Fruit fly (Drosophila melanogaster): ENCODE data around the gene CG3708.

The CG3708 gene

dm6 chrX:955873-956272, 26.0 kb upstream of the CG3708 start (continued):
- TF ChIP-seq pzg (GFP tag; optimal IDR thresholded peaks at IDR 0.05) (no peak), ci (GFP tag; IDR thresholded peaks at IDR 0.05) (peak; percentile 78; the same call in 2 of the 3 replicates), CG12391 (tag; optimal IDR thresholded peaks at IDR 0.05) (peak; percentile 46), D (optimal IDR thresholded peaks at IDR 0.05) (no peak), D (GFP tag; optimal IDR thresholded peaks at IDR 0.05) (peak; percentile 43), Deaf1 (tag; optimal IDR thresholded peaks at IDR 0.05) (peak; percentile 15), CG9817 (tag; optimal IDR thresholded peaks at IDR 0.05) (peak; percentile 44), Dbx (GFP tag; IDR thresholded peaks at IDR 0.05) (peak; percentile 45; the same call in 1 of the 3 replicates), CG12769 (tag; optimal IDR thresholded peaks at IDR 0.05) (peak; percentile 81), peb (GFP tag; IDR thresholded peaks at IDR 0.05) (peak; percentile 27; the same call in 1 of the 2 replicates), CG7271 (tag; optimal IDR thresholded peaks at IDR 0.05) (no peak), CG9437 (GFP tag; optimal IDR thresholded peaks at IDR 0.05) (no peak), Abd-B (GFP tag; optimal IDR thresholded peaks at IDR 0.05) (peak; percentile 38), CG18599 (GFP tag; optimal IDR thresholded peaks at IDR 0.05) (peak; percentile 81), MTF-1 (GFP tag; optimal IDR thresholded peaks at IDR 0.05; ENCODE audit: borderline replicate concordance) (peak; percentile 3), CG17186 (GFP tag; optimal IDR thresholded peaks at IDR 0.05) (no peak), CG31365 (tag; optimal IDR thresholded peaks at IDR 0.05) (peak; percentile 15), CG32772 (GFP tag; IDR thresholded peaks at IDR 0.05) (peak; percentile 66), gcm (GFP tag; optimal IDR thresholded peaks at IDR 0.05) (no peak), NC2β (GFP tag; optimal IDR thresholded peaks at IDR 0.05) (no peak), Oli (tag; optimal IDR thresholded peaks at IDR 0.05) (peak; percentile 66), Sry-β (GFP tag; optimal IDR thresholded peaks at IDR 0.05) (no peak), Six4 (GFP tag; optimal IDR thresholded peaks at IDR 0.05) (peak; percentile 39), CG4730 (GFP tag; IDR thresholded peaks at IDR 0.05) (peak; percentile 51; the same call in 1 of the 2 replicates), schlank (tag; optimal IDR thresholded peaks at IDR 0.05) (peak; percentile 11), jing (GFP tag; optimal IDR thresholded peaks at IDR 0.05) (peak; percentile 19), exex (tag; optimal IDR thresholded peaks at IDR 0.05) (no peak), E2f1 (GFP tag; IDR thresholded peaks at IDR 0.05) (peak; percentile 44), corto (GFP tag; optimal IDR thresholded peaks at IDR 0.05) (no peak), ewg (GFP tag; optimal IDR thresholded peaks at IDR 0.05) (peak; percentile 37), Atf3 (GFP tag; optimal IDR thresholded peaks at IDR 0.05) (no peak), pfk (GFP tag; optimal IDR thresholded peaks at IDR 0.05) (no peak), Aef1 (GFP tag; IDR thresholded peaks at IDR 0.05) (peak; percentile 59; the same call in 2 of the 3 replicates), pnt (GFP tag; optimal IDR thresholded peaks at IDR 0.05) (peak; percentile 67), HLH54F (GFP tag; optimal IDR thresholded peaks at IDR 0.05) (peak; percentile 29), Taf1 (GFP tag; IDR thresholded peaks at IDR 0.05) (no peak), Dref (GFP tag; IDR thresholded peaks at IDR 0.05) (no peak), YL-1 (GFP tag; optimal IDR thresholded peaks at IDR 0.05) (no peak), Meics (GFP tag; optimal IDR thresholded peaks at IDR 0.05) (peak; percentile 68), Hsf (GFP tag; optimal IDR thresholded peaks at IDR 0.05) (peak; percentile 60), Dad (GFP tag; optimal IDR thresholded peaks at IDR 0.05) (peak; percentile 3), CG3847 (GFP tag; IDR thresholded peaks at IDR 0.05) (peak; percentile 48; the same call in 1 of the 2 replicates), CG8924 (tag; optimal IDR thresholded peaks at IDR 0.05) (peak; percentile 47), br (optimal IDR thresholded peaks at IDR 0.05) (no peak)
